Worm (Caenorhabditis elegans) whole organism, L2 larva: ENCODE results near the gene prp-3.

Experiments
- ZK546.5 ChIP-seq: sonication (generic microtip); optimal IDR thresholded peaks from 2 replicates; lab custom pipeline; 2017; ENCODE audit warnings: missing biosample characterization, missing genetic modification characterization
- ceh-16 ChIP-seq: fragments of 150-350 bp; optimal IDR thresholded peaks from 2 replicates; lab custom pipeline; 2014; ENCODE audit warnings: missing biosample characterization, missing genetic modification characterization
- ceh-82 ChIP-seq: fragments of 150-350 bp; optimal IDR thresholded peaks from 2 replicates; lab custom pipeline; 2014; ENCODE audit warnings: missing biosample characterization, missing genetic modification characterization
- elt-3 ChIP-seq: sonication (generic microtip); optimal IDR thresholded peaks from 2 replicates; lab custom pipeline; 2017; ENCODE audit warnings: missing biosample characterization, missing genetic modification characterization
- nhr-23 ChIP-seq: fragments of 150-350 bp; optimal IDR thresholded peaks from 2 replicates; lab custom pipeline; 2014; ENCODE audit warnings: missing biosample characterization, missing genetic modification reagents, missing genetic modification characterization
- nhr-6 ChIP-seq: fragments of 150-350 bp; optimal IDR thresholded peaks from 2 replicates; lab custom pipeline; 2014; ENCODE audit warnings: missing biosample characterization, missing genetic modification characterization
- nhr-77 ChIP-seq: fragments of 150-350 bp; optimal IDR thresholded peaks from 2 replicates; lab custom pipeline; 2014; ENCODE audit warnings: missing biosample characterization, missing genetic modification characterization
- peb-1 ChIP-seq: fragments of 150-350 bp; optimal IDR thresholded peaks from 2 replicates; lab custom pipeline; 2014; ENCODE audit warnings: missing biosample characterization, missing genetic modification characterization
- unc-39 ChIP-seq: fragments of 150-350 bp; optimal IDR thresholded peaks from 2 replicates; lab custom pipeline; 2014; ENCODE audit warnings: missing biosample characterization, missing genetic modification characterization
- unc-62 ChIP-seq: fragments of 150-350 bp; optimal IDR thresholded peaks from 2 replicates; lab custom pipeline; 2014; ENCODE audit warnings: missing biosample characterization, missing genetic modification reagents, missing genetic modification characterization
- zag-1 ChIP-seq: fragments of 150-350 bp; optimal IDR thresholded peaks from 2 replicates; lab custom pipeline; 2014; ENCODE audit warnings: missing biosample characterization, missing genetic modification characterization

DNA sequence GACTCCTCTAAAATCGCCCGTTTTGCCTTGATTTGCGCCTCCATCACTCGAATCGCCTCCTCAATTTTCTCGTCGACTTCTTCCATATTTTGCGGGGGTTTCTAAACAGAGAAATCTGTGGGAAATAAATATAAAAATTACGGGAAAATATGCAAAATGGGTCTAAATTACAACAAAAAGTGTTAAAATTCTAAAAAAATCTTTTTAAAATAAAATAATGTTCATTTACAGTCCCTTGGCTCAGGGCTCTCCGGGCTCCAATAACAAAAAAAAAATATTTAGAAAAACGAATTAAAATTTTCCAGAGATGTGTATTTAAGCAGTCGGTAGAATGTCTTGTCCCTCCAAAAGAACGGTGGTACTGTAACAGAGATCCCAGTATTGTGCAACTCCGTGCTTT lies 3.9 kb downstream of the prp-3 start, which contains the start of gene M03C11.6:
- TF ChIP-seq ceh-82 (no peak), ZK546.5 (tag; lab: Kevin White, UChicago) (no peak), nhr-77 (tag; lab: Kevin White, UChicago) (no peak), unc-39 (tag; lab: Kevin White, UChicago) (no peak), zag-1 (tag; lab: Kevin White, UChicago) (no peak), elt-3 (tag; lab: Kevin White, UChicago) (no peak), nhr-23 (tag; lab: Kevin White, UChicago) (no peak), nhr-6 (tag; lab: Kevin White, UChicago) (no peak), unc-62 (GFP tag; lab: Kevin White, UChicago) (no peak), ceh-16 (tag; lab: Kevin White, UChicago) (no peak), peb-1 (no peak)
